Worm (Caenorhabditis elegans) whole organism, early embryonic: ENCODE results near the gene Y119D3B.21.
A peak's percentile ranks its signal among the peaks of the same experiment; 100 is the strongest.

ENCODE experiments used
- B0310.2 ChIP-seq: sonication (generic microtip); optimal IDR thresholded peaks from 2 replicates; lab custom pipeline; 2016; ENCODE audit warnings: mild to moderate bottlenecking, missing genetic modification characterization, missing compliant biosample characterization
- F13C5.2 ChIP-seq: sonication (generic microtip); optimal IDR thresholded peaks from 2 replicates; lab custom pipeline; 2017; ENCODE audit warnings: mild to moderate bottlenecking, missing genetic modification characterization, inconsistent platforms, missing compliant biosample characterization
- aly-1 ChIP-seq: sonication (generic microtip); optimal IDR thresholded peaks from 2 replicates; lab custom pipeline; 2016; ENCODE audit warnings: missing genetic modification characterization, missing compliant biosample characterization
- ama-1 ChIP-seq: fragments of 150-350 bp; optimal IDR thresholded peaks from 2 replicates; lab custom pipeline; 2014
- ceh-13 ChIP-seq: fragments of 200-800 bp; sonication (Bioruptor generic); optimal IDR thresholded peaks from 2 replicates; lab custom pipeline; 2018; ENCODE audit warnings: mild to moderate bottlenecking, missing genetic modification characterization, missing compliant biosample characterization
- ceh-36 ChIP-seq: sonication (generic microtip); optimal IDR thresholded peaks from 2 replicates; lab custom pipeline; 2016; ENCODE audit warnings: missing genetic modification characterization, inconsistent platforms, missing compliant biosample characterization
- ets-7 ChIP-seq: sonication (generic microtip); optimal IDR thresholded peaks from 2 replicates; lab custom pipeline; 2016; ENCODE audit warnings: missing genotype, missing genetic modification characterization, missing compliant biosample characterization
- flt-1 ChIP-seq: fragments of 200-800 bp; sonication (Bioruptor generic); IDR thresholded peaks from 2 replicates; pipeline ENCODE4 v1.3.6; 2022; ENCODE audit warnings: missing genetic modification characterization, missing compliant biosample characterization
- hmbx-1 ChIP-seq: sonication (generic microtip); optimal IDR thresholded peaks from 2 replicates; lab custom pipeline; 2016; ENCODE audit warnings: mild to moderate bottlenecking, missing genetic modification characterization, missing compliant biosample characterization
- hmg-4 ChIP-seq: fragments of 200-800 bp; sonication (Bioruptor generic); optimal IDR thresholded peaks from 2 replicates; lab custom pipeline; 2018; ENCODE audit warnings: mild to moderate bottlenecking, missing genetic modification characterization, missing compliant biosample characterization
- hnd-1 ChIP-seq: sonication (generic microtip); optimal IDR thresholded peaks from 2 replicates; lab custom pipeline; 2016; ENCODE audit warnings: missing genetic modification characterization, missing compliant biosample characterization
- pes-1 ChIP-seq: fragments of 200-800 bp; sonication (Bioruptor generic); IDR thresholded peaks from 2 replicates; pipeline ENCODE4 v1.3.6; 2022; ENCODE audit warnings: missing genetic modification reagents, missing genetic modification characterization, missing compliant biosample characterization
- scrt-1 ChIP-seq: fragments of 200-800 bp; sonication (Bioruptor generic); IDR thresholded peaks from 2 replicates; pipeline ENCODE4 v1.3.6; 2022; ENCODE audit warnings: missing genetic modification characterization, missing compliant biosample characterization
- sea-1 ChIP-seq: fragments of 200-800 bp; sonication (Bioruptor generic); conservative IDR thresholded peaks from 2 replicates; pipeline ENCODE4 v1.3.6; 2022; ENCODE audit warnings: missing genetic modification characterization, missing compliant biosample characterization
- tbx-11 ChIP-seq: fragments of 200-800 bp; sonication (Bioruptor generic); IDR thresholded peaks from 2 replicates; pipeline ENCODE4 v1.3.6; 2022; ENCODE audit warnings: missing genetic modification characterization, missing compliant biosample characterization
- tbx-37 ChIP-seq: fragments of 200-800 bp; sonication (Bioruptor generic); conservative IDR thresholded peaks from 2 replicates; pipeline ENCODE4 v1.3.6; 2022; ENCODE audit warnings: missing genetic modification reagents, missing genetic modification characterization, missing compliant biosample characterization
- tra-4 ChIP-seq: sonication (generic microtip); optimal IDR thresholded peaks from 2 replicates; lab custom pipeline; 2017; ENCODE audit warnings: missing genetic modification characterization, missing compliant biosample characterization

Gene Y119D3B.21

DNA sequence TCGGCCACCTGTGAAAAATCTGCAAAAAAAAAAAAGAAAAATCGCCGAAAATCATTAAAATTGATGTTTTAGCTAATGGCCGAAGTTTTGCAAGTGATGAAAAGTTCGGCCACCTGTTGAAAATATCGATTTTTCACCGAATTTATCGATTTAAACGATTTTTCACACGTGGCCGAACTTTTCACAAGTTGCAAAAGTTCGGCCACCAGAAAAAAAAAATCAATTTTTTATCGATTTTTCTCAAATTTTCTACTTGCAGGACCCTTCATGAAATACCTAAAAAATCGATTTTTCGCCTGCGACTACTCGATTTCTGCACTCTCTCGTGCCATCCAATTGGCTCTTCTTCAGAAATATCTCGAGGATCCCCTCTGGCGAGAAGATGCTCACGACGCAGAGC, 4.2 kb upstream of the Y119D3B.21 start:
- TF ChIP-seq hmg-4 (GFP tag; lab: Kevin White, UChicago) = no peak
- no peak for TF ChIP-seq ama-1 (lab: Kevin White, UChicago)
- TF ChIP-seq flt-1 = no peak

DNA sequence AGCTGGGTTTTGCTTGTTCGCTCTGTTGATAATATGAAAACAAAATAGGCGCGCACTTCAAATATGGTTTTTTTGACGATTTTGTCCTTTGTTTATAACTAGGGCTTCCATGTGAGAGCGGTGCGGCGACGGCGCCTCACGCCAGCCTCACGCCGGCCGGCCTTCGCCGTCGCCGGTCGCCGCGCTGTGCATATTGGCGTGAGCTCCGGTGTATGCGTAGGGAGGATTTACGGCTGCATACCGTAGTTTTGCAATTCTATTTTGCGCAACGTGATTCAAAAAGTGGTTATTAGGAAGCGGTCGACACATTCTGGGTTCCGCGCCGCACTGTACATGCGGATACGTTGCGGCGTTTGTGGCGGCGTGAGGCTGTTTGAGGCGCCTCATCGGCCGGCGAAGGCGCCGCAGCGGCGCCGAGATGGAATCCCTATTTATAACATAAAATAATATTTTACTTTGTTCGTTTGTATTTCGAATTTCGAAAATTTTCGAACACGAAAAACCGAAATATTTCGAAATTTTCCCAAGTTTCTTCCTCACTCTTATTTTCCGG, 603 bp upstream of the Y119D3B.21 start:
- TF ChIP-seq tbx-37 (GFP tag; lab: Robert Waterston, UW) (no peak), sea-1 (GFP tag; lab: Robert Waterston, UW) (no peak), hnd-1 (no peak), ceh-36 (tag; lab: Kevin White, UChicago) (no peak), scrt-1 (GFP tag; lab: Robert Waterston, UW) (no peak), hmg-4 (GFP tag; lab: Kevin White, UChicago) (no peak), ceh-13 (GFP tag; lab: Kevin White, UChicago) (no peak), aly-1 (tag; lab: Kevin White, UChicago) (no peak), F13C5.2 (no peak), hmbx-1 (tag; lab: Kevin White, UChicago) (no peak), ets-7 (tag; lab: Kevin White, UChicago) (no peak)

DNA sequence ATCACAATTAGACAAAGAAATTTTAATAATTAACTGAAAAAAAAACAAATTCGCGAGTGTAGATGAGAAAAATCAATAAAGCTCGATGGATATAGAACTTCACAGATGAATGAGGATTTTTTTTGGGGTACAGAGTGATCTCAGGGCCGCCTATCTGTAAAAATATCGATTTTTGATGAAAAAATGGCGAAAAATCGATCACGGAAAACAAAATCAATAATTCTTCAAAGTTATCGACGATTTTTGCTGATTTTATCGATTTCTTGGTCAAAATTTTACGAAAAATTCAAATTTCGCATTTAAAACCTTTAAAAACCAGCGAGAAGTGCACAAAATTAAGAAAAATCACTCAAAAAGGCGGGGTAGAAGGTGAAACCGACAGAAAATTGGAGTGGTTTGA, 1.3 kb downstream of the Y119D3B.21 start:
- TF ChIP-seq ceh-36 (tag; lab: Kevin White, UChicago) = no peak
- no peak for TF ChIP-seq aly-1 (tag; lab: Kevin White, UChicago)
- TF ChIP-seq ama-1 (lab: Kevin White, UChicago) = no peak
- no peak for TF ChIP-seq hmbx-1 (tag; lab: Kevin White, UChicago)
- no peak for TF ChIP-seq hnd-1
- TF ChIP-seq sea-1 (GFP tag; lab: Robert Waterston, UW) = no peak
- no peak for TF ChIP-seq flt-1
- TF ChIP-seq tbx-11 (GFP tag; lab: Robert Waterston, UW) = no peak
- TF ChIP-seq hmg-4 (GFP tag; lab: Kevin White, UChicago) = no peak
- no peak for TF ChIP-seq scrt-1 (GFP tag; lab: Robert Waterston, UW)
- TF ChIP-seq F13C5.2 = no peak
- no peak for TF ChIP-seq ets-7 (tag; lab: Kevin White, UChicago)
- TF ChIP-seq ceh-13 (GFP tag; lab: Kevin White, UChicago) = no peak
- no peak for TF ChIP-seq tra-4
- TF ChIP-seq tbx-37 (GFP tag; lab: Robert Waterston, UW) = no peak
- no peak for TF ChIP-seq pes-1
- no peak for TF ChIP-seq B0310.2 (tag; lab: Kevin White, UChicago)

ce11 chrIII:1218221-1218620, 3.4 kb downstream of the Y119D3B.21 start:
- TF ChIP-seq ceh-36 (tag; lab: Kevin White, UChicago) (peak; percentile 76), flt-1 (peak; percentile 77), aly-1 (tag; lab: Kevin White, UChicago) (peak; percentile 73), tra-4 (no peak), B0310.2 (tag; lab: Kevin White, UChicago) (peak; percentile 57), ets-7 (tag; lab: Kevin White, UChicago) (no peak), hnd-1 (peak; percentile 0), tbx-11 (GFP tag; lab: Robert Waterston, UW) (peak; percentile 73), ceh-13 (GFP tag; lab: Kevin White, UChicago) (peak; percentile 31), pes-1 (peak; percentile 83), scrt-1 (GFP tag; lab: Robert Waterston, UW) (peak; percentile 77), hmbx-1 (tag; lab: Kevin White, UChicago) (no peak), hmg-4 (GFP tag; lab: Kevin White, UChicago) (peak; percentile 12), sea-1 (GFP tag; lab: Robert Waterston, UW) (0 out of 2 replicates have a peak, but pooled peaks have one; percentile 64), tbx-37 (GFP tag; lab: Robert Waterston, UW) (peak; percentile 40), ama-1 (lab: Kevin White, UChicago) (no peak), F13C5.2 (peak; percentile 58)

DNA sequence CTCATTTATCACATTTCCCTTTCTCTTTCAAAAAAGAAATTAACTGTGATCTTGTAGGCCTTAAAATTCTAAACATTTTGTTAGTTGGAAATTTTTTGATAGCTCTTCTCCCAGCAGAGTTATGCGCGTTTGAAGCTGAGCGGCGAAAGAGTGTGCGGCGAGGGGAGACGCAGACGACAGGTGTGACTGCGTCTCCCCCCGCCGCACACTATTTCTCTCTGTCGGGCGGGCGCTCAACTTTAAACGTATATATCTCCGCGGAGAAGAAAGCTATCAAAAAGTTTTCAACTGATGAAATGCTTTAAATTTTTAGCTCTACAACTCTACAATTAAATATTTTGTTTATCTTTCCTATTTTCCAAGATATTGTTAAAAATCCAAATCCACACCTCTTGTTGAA, 4.2 kb downstream of the Y119D3B.21 start:
- TF ChIP-seq F13C5.2 (no peak), hnd-1 (no peak), ceh-13 (GFP tag; lab: Kevin White, UChicago) (no peak), flt-1 (no peak), sea-1 (GFP tag; lab: Robert Waterston, UW) (no peak), ceh-36 (tag; lab: Kevin White, UChicago) (no peak), hmg-4 (GFP tag; lab: Kevin White, UChicago) (no peak), hmbx-1 (tag; lab: Kevin White, UChicago) (no peak), ama-1 (lab: Kevin White, UChicago) (no peak)

DNA sequence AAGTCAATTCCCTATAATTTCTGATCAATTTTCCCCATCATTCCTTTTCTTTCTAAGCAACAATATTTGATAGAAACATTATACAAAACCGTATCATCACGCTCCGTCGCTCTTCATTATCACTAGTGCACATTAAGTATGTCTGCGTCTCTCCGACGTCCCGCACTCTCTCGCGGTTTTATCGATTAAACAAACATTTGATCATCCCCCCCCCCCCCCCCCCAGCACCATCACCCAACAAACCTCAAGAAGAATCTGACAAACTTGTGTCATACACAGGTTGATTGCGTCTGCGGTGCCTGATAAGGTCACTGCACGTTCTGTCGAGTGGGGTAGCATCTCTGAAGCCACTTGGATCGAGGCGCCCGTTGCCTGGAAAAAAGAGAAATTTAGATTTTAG, 5.2 kb downstream of the Y119D3B.21 start:
- TF ChIP-seq ama-1 (lab: Kevin White, UChicago) = no peak
- TF ChIP-seq B0310.2 (tag; lab: Kevin White, UChicago) = no peak
- no peak for TF ChIP-seq hmbx-1 (tag; lab: Kevin White, UChicago)

- TF ChIP-seq scrt-1 (GFP tag; lab: Robert Waterston, UW) = no peak
- no peak for TF ChIP-seq tbx-37 (GFP tag; lab: Robert Waterston, UW)
- no peak for TF ChIP-seq aly-1 (tag; lab: Kevin White, UChicago)
- TF ChIP-seq hmg-4 (GFP tag; lab: Kevin White, UChicago) = no peak
- TF ChIP-seq pes-1 = no peak
- TF ChIP-seq F13C5.2 = no peak
- no peak for TF ChIP-seq hmbx-1 (tag; lab: Kevin White, UChicago)
- no peak for TF ChIP-seq tbx-11 (GFP tag; lab: Robert Waterston, UW)
- no peak for TF ChIP-seq ets-7 (tag; lab: Kevin White, UChicago)
- TF ChIP-seq tra-4 = no peak
Observed at ce11 chrIII:1221995-1222394, 7.2 kb downstream of the Y119D3B.21 start.
